1 fruit fly cellular context compared by ENCODE assay signal in genomic region chr2L:9918020-9918959, dm6.
A peak's percentile ranks its signal among the peaks of the same experiment; 100 is the strongest.
TF ChIP-seq lines count a peak whose summit lies in the region.

Gene CG5885 (minus strand): TSS chr2L:9918330.
Gene CG4598 (plus strand): TSS chr2L:9918618.

TF ChIP-seq in whole organism, embryonic, 481 proteins besides CTCF, POLR2A, EP300 and RAD21 (continued from another document and continues in another):
- TF ChIP-seq Mes4 (GFP tag; optimal IDR thresholded peaks at IDR 0.05; lab: Kevin White, UChicago) (no peak), gsb-n (tag; optimal IDR thresholded peaks at IDR 0.05; lab: Kevin White, UChicago) (peak; percentile 73), CG8388 (GFP tag; optimal IDR thresholded peaks at IDR 0.05; lab: Kevin White, UChicago) (peak; percentile 68), ash1 (GFP tag; optimal IDR thresholded peaks at IDR 0.05; lab: Kevin White, UChicago) (no peak), Gsc (GFP tag; IDR thresholded peaks at IDR 0.05; lab: Robert Waterston, UW) (no peak), nom (GFP tag; optimal IDR thresholded peaks at IDR 0.05; lab: Kevin White, UChicago) (peak; percentile 96), CG10366 (GFP tag; IDR thresholded peaks at IDR 0.05; lab: Robert Waterston, UW) (peak; percentile 70), CG11247 (GFP tag; IDR thresholded peaks at IDR 0.05; lab: Robert Waterston, UW) (no peak; the same call in 1 of the 2 replicates), ewg (GFP tag; optimal IDR thresholded peaks at IDR 0.05; lab: Kevin White, UChicago) (peak; percentile 6), mld (GFP tag; IDR thresholded peaks at IDR 0.05; lab: Robert Waterston, UW; ENCODE audit: partially characterized antibody) (peak; percentile 82), CG12104 (GFP tag; optimal IDR thresholded peaks at IDR 0.05; lab: Kevin White, UChicago) (peak; percentile 45), ind (GFP tag; optimal IDR thresholded peaks at IDR 0.05; lab: Kevin White, UChicago) (peak; percentile 59), Atf-2 (GFP tag; optimal IDR thresholded peaks at IDR 0.05; lab: Kevin White, UChicago) (no peak), CG4360 (GFP tag; IDR thresholded peaks at IDR 0.05; lab: Robert Waterston, UW) (no peak), seq (GFP tag; IDR thresholded peaks at IDR 0.05; lab: Robert Waterston, UW) (no peak), CG18262 (tag; optimal IDR thresholded peaks at IDR 0.05; lab: Kevin White, UChicago) (peak; percentile 70), Hr39 (optimal IDR thresholded peaks at IDR 0.05; lab: Kevin White, UChicago) (no peak), da (GFP tag; optimal IDR thresholded peaks at IDR 0.05; lab: Kevin White, UChicago) (no peak), gro (GFP tag; optimal IDR thresholded peaks at IDR 0.05; lab: Kevin White, UChicago) (no peak), br (optimal IDR thresholded peaks at IDR 0.05; lab: Kevin White, UChicago) (no peak), gem (tag; optimal IDR thresholded peaks at IDR 0.05; lab: Kevin White, UChicago) (peak; percentile 87), CG13775 (GFP tag; optimal IDR thresholded peaks at IDR 0.05; lab: Kevin White, UChicago) (peak; percentile 72), knrl (GFP tag; IDR thresholded peaks at IDR 0.05; lab: Robert Waterston, UW; ENCODE audit: partially characterized antibody) (peak; percentile 82), dimm (GFP tag; IDR thresholded peaks at IDR 0.05; lab: Robert Waterston, UW) (no peak), hth (optimal IDR thresholded peaks at IDR 0.05; lab: Kevin White, UChicago) (no peak), CG8089 (GFP tag; optimal IDR thresholded peaks at IDR 0.05; lab: Kevin White, UChicago) (no peak), Fer2 (tag; optimal IDR thresholded peaks at IDR 0.05; lab: Kevin White, UChicago) (peak; percentile 57), CG13287 (GFP tag; IDR thresholded peaks at IDR 0.05; lab: Robert Waterston, UW; ENCODE audit: partially characterized antibody) (peak; percentile 80), zfh2 (GFP tag; optimal IDR thresholded peaks at IDR 0.05; lab: Kevin White, UChicago) (peak; percentile 51), CG4404 (GFP tag; IDR thresholded peaks at IDR 0.05; lab: Robert Waterston, UW) (no peak), nerfin-2 (GFP tag; IDR thresholded peaks at IDR 0.05; lab: Robert Waterston, UW; ENCODE audit: partially characterized antibody) (peak; percentile 69; the same call in 1 of the 2 replicates), CG30431 (GFP tag; optimal IDR thresholded peaks at IDR 0.05; lab: Kevin White, UChicago) (peak; percentile 15), ken (GFP tag; IDR thresholded peaks at IDR 0.05; lab: Robert Waterston, UW) (peak; percentile 71; the same call in 1 of the 3 replicates), sob (GFP tag; IDR thresholded peaks at IDR 0.05; lab: Robert Waterston, UW) (peak; percentile 47; the same call in 1 of the 2 replicates), ssp (GFP tag; IDR thresholded peaks at IDR 0.05; lab: Robert Waterston, UW) (peak; percentile 39; the same call in 1 of the 2 replicates), Meics (GFP tag; optimal IDR thresholded peaks at IDR 0.05; lab: Kevin White, UChicago) (peak; percentile 56), Dll (GFP tag; IDR thresholded peaks at IDR 0.05; lab: Robert Waterston, UW; ENCODE audit: partially characterized antibody) (peak; percentile 77), pnt (GFP tag; optimal IDR thresholded peaks at IDR 0.05; lab: Kevin White, UChicago) (peak; percentile 55), CG13624 (GFP tag; optimal IDR thresholded peaks at IDR 0.05; lab: Kevin White, UChicago) (peak; percentile 32), CG10959 (GFP tag; IDR thresholded peaks at IDR 0.05; lab: Robert Waterston, UW) (peak; percentile 52), Atf3 (GFP tag; optimal IDR thresholded peaks at IDR 0.05; lab: Kevin White, UChicago) (peak; percentile 27), CG1602 (GFP tag; optimal IDR thresholded peaks at IDR 0.05; lab: Kevin White, UChicago) (peak; percentile 69), hbn (GFP tag; IDR thresholded peaks at IDR 0.05; lab: Robert Waterston, UW; ENCODE audit: partially characterized antibody) (peak; percentile 68), HmgZ (tag; optimal IDR thresholded peaks at IDR 0.05; lab: Kevin White, UChicago) (peak; percentile 55), CG10147 (GFP tag; optimal IDR thresholded peaks at IDR 0.05; lab: Kevin White, UChicago) (peak; percentile 25), kni (GFP tag; optimal IDR thresholded peaks at IDR 0.05; lab: Kevin White, UChicago) (no peak), Awh (GFP tag; IDR thresholded peaks at IDR 0.05; lab: Robert Waterston, UW) (peak; percentile 78), Ssrp (tag; optimal IDR thresholded peaks at IDR 0.05; lab: Kevin White, UChicago) (peak; percentile 70), CG10979 (tag; optimal IDR thresholded peaks at IDR 0.05; lab: Kevin White, UChicago) (peak; percentile 58), Hsf (GFP tag; optimal IDR thresholded peaks at IDR 0.05; lab: Kevin White, UChicago) (peak; percentile 38), cato (GFP tag; optimal IDR thresholded peaks at IDR 0.05; lab: Kevin White, UChicago; ENCODE audit: borderline replicate concordance) (peak; percentile 29), h (optimal IDR thresholded peaks at IDR 0.05; lab: Kevin White, UChicago) (no peak), wek (GFP tag; optimal IDR thresholded peaks at IDR 0.05; lab: Kevin White, UChicago) (no peak), CG2202 (tag; optimal IDR thresholded peaks at IDR 0.05; lab: Kevin White, UChicago) (peak; percentile 47), Ravus (GFP tag; IDR thresholded peaks at IDR 0.05; lab: Robert Waterston, UW) (peak; percentile 31), CG32532 (GFP tag; IDR thresholded peaks at IDR 0.05; lab: Robert Waterston, UW) (peak; percentile 79), CG3163 (GFP tag; optimal IDR thresholded peaks at IDR 0.05; lab: Kevin White, UChicago) (no peak), CG15479 (GFP tag; optimal IDR thresholded peaks at IDR 0.05; lab: Kevin White, UChicago) (no peak), CG11504 (tag; optimal IDR thresholded peaks at IDR 0.05; lab: Kevin White, UChicago) (peak; percentile 84), CG43689 (GFP tag; IDR thresholded peaks at IDR 0.05; lab: Robert Waterston, UW) (0 out of 2 replicates have a peak, but pooled peaks have one; percentile 10), Rx (GFP tag; IDR thresholded peaks at IDR 0.05; lab: Robert Waterston, UW) (peak; percentile 35; the same call in 1 of the 2 replicates), MESR4 (GFP tag; optimal IDR thresholded peaks at IDR 0.05; lab: Kevin White, UChicago) (peak; percentile 97), Fer1 (GFP tag; optimal IDR thresholded peaks at IDR 0.05; lab: Kevin White, UChicago) (peak; percentile 48), CG14710 (tag; optimal IDR thresholded peaks at IDR 0.05; lab: Kevin White, UChicago) (peak; percentile 64), CG17568 (GFP tag; optimal IDR thresholded peaks at IDR 0.05; lab: Kevin White, UChicago) (no peak), CG17802 (tag; optimal IDR thresholded peaks at IDR 0.05; lab: Kevin White, UChicago) (no peak), NfI (GFP tag; optimal IDR thresholded peaks at IDR 0.05; lab: Kevin White, UChicago) (peak; percentile 69), Rfx (GFP tag; IDR thresholded peaks at IDR 0.05; lab: Robert Waterston, UW) (peak; percentile 80), CkIIα-i1 (GFP tag; IDR thresholded peaks at IDR 0.05; lab: Robert Waterston, UW) (no peak), CG6654 (GFP tag; optimal IDR thresholded peaks at IDR 0.05; lab: Kevin White, UChicago) (no peak), wdn (GFP tag; IDR thresholded peaks at IDR 0.05; lab: Robert Waterston, UW) (no peak), ttk (GFP tag; IDR thresholded peaks at IDR 0.05; lab: Robert Waterston, UW) (no peak; the same call in 1 of the 2 replicates), CG13123 (GFP tag; optimal IDR thresholded peaks at IDR 0.05; lab: Kevin White, UChicago) (peak; percentile 26), sens (GFP tag; lab: Kevin White, UChicago) (peak; percentile 89), Elba2 (GFP tag; optimal IDR thresholded peaks at IDR 0.05; lab: Kevin White, UChicago) (no peak), fd96Cb (tag; optimal IDR thresholded peaks at IDR 0.05; lab: Kevin White, UChicago) (peak; percentile 48), NC2α (GFP tag; optimal IDR thresholded peaks at IDR 0.05; lab: Kevin White, UChicago) (no peak), sc (optimal IDR thresholded peaks at IDR 0.05; lab: Kevin White, UChicago) (no peak), sc (GFP tag; optimal IDR thresholded peaks at IDR 0.05; lab: Kevin White, UChicago) (peak; percentile 28), CG18011 (GFP tag; optimal IDR thresholded peaks at IDR 0.05; lab: Kevin White, UChicago) (peak; percentile 11), CG15073 (GFP tag; optimal IDR thresholded peaks at IDR 0.05; lab: Kevin White, UChicago) (no peak), her (GFP tag; optimal IDR thresholded peaks at IDR 0.05; lab: Kevin White, UChicago) (no peak), CG17829 (tag; optimal IDR thresholded peaks at IDR 0.05; lab: Kevin White, UChicago) (peak; percentile 56), CG9876 (GFP tag; optimal IDR thresholded peaks at IDR 0.05; lab: Kevin White, UChicago) (no peak), HLH3B (GFP tag; IDR thresholded peaks at IDR 0.05; lab: Robert Waterston, UW) (no peak; the same call in 1 of the 2 replicates), sens-2 (GFP tag; IDR thresholded peaks at IDR 0.05; lab: Robert Waterston, UW) (peak; percentile 72; the same call in 1 of the 2 replicates), CG8765 (GFP tag; IDR thresholded peaks at IDR 0.05; lab: Robert Waterston, UW) (no peak; the same call in 1 of the 2 replicates), CG8924 (tag; optimal IDR thresholded peaks at IDR 0.05; lab: Kevin White, UChicago) (peak; percentile 71), CG34376 (GFP tag; optimal IDR thresholded peaks at IDR 0.05; lab: Kevin White, UChicago) (peak; percentile 3), sima (GFP tag; optimal IDR thresholded peaks at IDR 0.05; lab: Kevin White, UChicago) (no peak), CG7372 (GFP tag; IDR thresholded peaks at IDR 0.05; lab: Robert Waterston, UW) (peak; percentile 47; the same call in 1 of the 2 replicates), Vsx1 (GFP tag; optimal IDR thresholded peaks at IDR 0.05; lab: Kevin White, UChicago) (no peak), Lim3 (GFP tag; IDR thresholded peaks at IDR 0.05; lab: Robert Waterston, UW) (no peak), CG15514 (GFP tag; optimal IDR thresholded peaks at IDR 0.05; lab: Kevin White, UChicago) (peak; percentile 64), CG8478 (optimal IDR thresholded peaks at IDR 0.05; lab: Kevin White, UChicago) (no peak), sisA (GFP tag; IDR thresholded peaks at IDR 0.05; lab: Robert Waterston, UW) (peak; percentile 73), lilli (GFP tag; optimal IDR thresholded peaks at IDR 0.05; lab: Kevin White, UChicago) (peak; percentile 80), CG12744 (GFP tag; optimal IDR thresholded peaks at IDR 0.05; lab: Kevin White, UChicago) (no peak), CG10565 (GFP tag; optimal IDR thresholded peaks at IDR 0.05; lab: Kevin White, UChicago) (no peak), CG13894 (tag; optimal IDR thresholded peaks at IDR 0.05; lab: Kevin White, UChicago) (peak; percentile 53), kah (GFP tag; optimal IDR thresholded peaks at IDR 0.05; lab: Kevin White, UChicago) (peak; percentile 59), Drgx (GFP tag; IDR thresholded peaks at IDR 0.05; lab: Robert Waterston, UW) (peak; percentile 78), Fer3 (tag; optimal IDR thresholded peaks at IDR 0.05; lab: Kevin White, UChicago) (peak; percentile 59), TFAM (GFP tag; optimal IDR thresholded peaks at IDR 0.05; lab: Kevin White, UChicago) (no peak), CG15696 (tag; optimal IDR thresholded peaks at IDR 0.05; lab: Kevin White, UChicago) (peak; percentile 56), Bteb2 (GFP tag; optimal IDR thresholded peaks at IDR 0.05; lab: Kevin White, UChicago) (peak; percentile 15), luna (GFP tag; optimal IDR thresholded peaks at IDR 0.05; lab: Kevin White, UChicago) (no peak), CG11696 (GFP tag; IDR thresholded peaks at IDR 0.05; lab: Robert Waterston, UW) (0 out of 2 replicates have a peak, but pooled peaks have one; percentile 28), CG10209 (GFP tag; optimal IDR thresholded peaks at IDR 0.05; lab: Kevin White, UChicago) (peak; percentile 66), ac (GFP tag; optimal IDR thresholded peaks at IDR 0.05; lab: Kevin White, UChicago) (no peak), ham (GFP tag; IDR thresholded peaks at IDR 0.05; lab: Robert Waterston, UW) (no peak), CG8944 (GFP tag; optimal IDR thresholded peaks at IDR 0.05; lab: Kevin White, UChicago) (peak; percentile 9), CoRest (tag; optimal IDR thresholded peaks at IDR 0.05; lab: Kevin White, UChicago) (peak; percentile 79), HLHmδ (GFP tag; optimal IDR thresholded peaks at IDR 0.05; lab: Kevin White, UChicago) (no peak), pho (GFP tag; optimal IDR thresholded peaks at IDR 0.05; lab: Kevin White, UChicago) (peak; percentile 19), slou (GFP tag; optimal IDR thresholded peaks at IDR 0.05; lab: Kevin White, UChicago) (peak; percentile 12), sug (tag; optimal IDR thresholded peaks at IDR 0.05; lab: Kevin White, UChicago) (peak; percentile 70), CG4820 (GFP tag; optimal IDR thresholded peaks at IDR 0.05; lab: Kevin White, UChicago) (peak; percentile 84), Med (GFP tag; lab: Kevin White, UChicago) (peak; percentile 85), CG12071 (GFP tag; optimal IDR thresholded peaks at IDR 0.05; lab: Kevin White, UChicago) (no peak), Hmx (GFP tag; optimal IDR thresholded peaks at IDR 0.05; lab: Kevin White, UChicago) (peak; percentile 7), CG5180 (GFP tag; optimal IDR thresholded peaks at IDR 0.05; lab: Kevin White, UChicago) (peak; percentile 48), CG12659 (GFP tag; optimal IDR thresholded peaks at IDR 0.05; lab: Kevin White, UChicago) (peak; percentile 78), disco-r (GFP tag; optimal IDR thresholded peaks at IDR 0.05; lab: Kevin White, UChicago) (no peak), CG12236 (GFP tag; optimal IDR thresholded peaks at IDR 0.05; lab: Kevin White, UChicago) (no peak), D (optimal IDR thresholded peaks at IDR 0.05; lab: Kevin White, UChicago) (no peak), D (GFP tag; optimal IDR thresholded peaks at IDR 0.05; lab: Kevin White, UChicago) (peak; percentile 34), dmrt99B (tag; optimal IDR thresholded peaks at IDR 0.05; lab: Kevin White, UChicago) (peak; percentile 65), CG7963 (GFP tag; IDR thresholded peaks at IDR 0.05; lab: Robert Waterston, UW; ENCODE audit: partially characterized antibody) (peak; percentile 29; the same call in 1 of the 3 replicates), CG7928 (GFP tag; optimal IDR thresholded peaks at IDR 0.05; lab: Kevin White, UChicago) (peak; percentile 98), stc (GFP tag; IDR thresholded peaks at IDR 0.05; lab: Robert Waterston, UW) (peak; percentile 51), abd-A (tag; optimal IDR thresholded peaks at IDR 0.05; lab: Kevin White, UChicago) (no peak)
